Worm (Caenorhabditis elegans) whole organism, L2 larva: ENCODE results near the gene mam-4.

Source experiments
- blmp-1 ChIP-seq: sonication (generic microtip); optimal IDR thresholded peaks from 2 replicates; lab custom pipeline; 2017; ENCODE audit warnings: missing genetic modification characterization, mild to moderate bottlenecking, missing compliant biosample characterization, antibody characterized with exemption, moderate library complexity; ENCODE audit not compliant: insufficient read depth
- lin-13 ChIP-seq: fragments of 150-350 bp; optimal IDR thresholded peaks from 2 replicates; lab custom pipeline; 2014; ENCODE audit warnings: missing biosample characterization, missing genetic modification reagents, missing genetic modification characterization
- lsy-2 ChIP-seq, 2 experiments: fragments of 150-350 bp in 1 of 2; sonication (generic microtip) in 1 of 2; optimal IDR thresholded peaks; 2 replicates each; lab custom pipeline; 2014 to 2017; ENCODE audit warnings: missing biosample characterization in 2 of 2, missing genetic modification characterization in 2 of 2
- zag-1 ChIP-seq: fragments of 150-350 bp; optimal IDR thresholded peaks from 2 replicates; lab custom pipeline; 2014; ENCODE audit warnings: missing biosample characterization, missing genetic modification characterization

DNA sequence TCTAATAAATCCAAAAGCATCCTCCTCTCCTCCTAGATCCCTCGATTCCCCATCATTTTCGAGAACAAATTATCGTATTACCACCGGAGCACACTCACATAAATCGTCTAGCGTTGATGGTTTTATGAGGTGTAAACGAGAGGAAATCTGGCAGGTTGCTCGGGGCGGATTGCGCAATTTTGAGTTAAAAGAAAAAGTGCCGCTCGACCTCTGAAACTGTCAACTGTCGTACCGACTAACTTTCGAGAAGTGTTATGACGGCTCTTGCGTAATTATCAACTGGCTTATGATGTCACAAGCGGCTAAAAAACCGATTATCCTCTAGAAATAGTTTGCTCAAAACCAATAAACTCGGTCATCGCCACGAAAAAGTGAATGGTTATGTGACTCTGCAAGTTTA, 41.5 kb upstream of the mam-4 start:
- no peak for TF ChIP-seq lin-13 (GFP tag; lab: Kevin White, UChicago)
- no peak for TF ChIP-seq lsy-2 (tag; optimal IDR thresholded peaks at IDR 0.05; lab: Kevin White, UChicago)
- no peak for TF ChIP-seq blmp-1
- TF ChIP-seq zag-1 = no peak
